Worm (Caenorhabditis elegans) whole organism, L3 larva: Measurements from ENCODE around the gene sss-1.

Experiments
- R02D3.7 ChIP-seq: fragments of 150-350 bp; optimal IDR thresholded peaks from 2 replicates; lab custom pipeline; 2014; ENCODE audit warnings: missing biosample characterization, missing genetic modification characterization
- ZK546.5 ChIP-seq: sonication (generic microtip); optimal IDR thresholded peaks from 2 replicates; lab custom pipeline; 2017; ENCODE audit warnings: missing biosample characterization, missing genetic modification characterization
- ama-1 ChIP-seq: fragments of 150-350 bp; optimal IDR thresholded peaks from 2 replicates; lab custom pipeline; 2018
- ceh-16 ChIP-seq: sonication (generic microtip); optimal IDR thresholded peaks from 2 replicates; lab custom pipeline; 2017; ENCODE audit warnings: missing biosample characterization, missing genetic modification characterization
- ceh-28 ChIP-seq: fragments of 150-350 bp; optimal IDR thresholded peaks from 2 replicates; lab custom pipeline; 2014; ENCODE audit warnings: missing biosample characterization, missing genetic modification reagents, missing genetic modification characterization
- ceh-9 ChIP-seq: sonication (generic microtip); optimal IDR thresholded peaks from 2 replicates; lab custom pipeline; 2018; ENCODE audit warnings: missing biosample characterization, missing genetic modification characterization
- daf-12 ChIP-seq: fragments of 150-350 bp; optimal IDR thresholded peaks from 2 replicates; lab custom pipeline; 2014; ENCODE audit warnings: missing biosample characterization, missing genetic modification reagents, missing genetic modification characterization
- egl-5 ChIP-seq: fragments of 150-350 bp; optimal IDR thresholded peaks from 2 replicates; lab custom pipeline; 2017; ENCODE audit warnings: missing biosample characterization, missing genetic modification reagents, missing genetic modification characterization, inconsistent platforms
- elt-1 ChIP-seq: fragments of 150-350 bp; optimal IDR thresholded peaks from 2 replicates; lab custom pipeline; 2014; ENCODE audit warnings: missing biosample characterization, missing genetic modification characterization
- elt-2 ChIP-seq: sonication (generic microtip); optimal IDR thresholded peaks from 2 replicates; lab custom pipeline; 2016; ENCODE audit warnings: missing genetic modification reagents, mild to moderate bottlenecking, missing genetic modification characterization, missing compliant biosample characterization
- elt-3 ChIP-seq, 3 experiments: fragments of 150-350 bp in 1 of 3; sonication (generic microtip) in 2 of 3; optimal IDR thresholded peaks; 2 replicates in 2 of 3; 4 replicates in 1 of 3; lab custom pipeline; 2014 to 2017; ENCODE audit warnings: missing biosample characterization in 3 of 3, missing genetic modification characterization in 3 of 3
- eor-1 ChIP-seq, 2 experiments: fragments of 150-350 bp; optimal IDR thresholded peaks; 2 replicates each; lab custom pipeline; 2014 to 2018; ENCODE audit warnings: missing biosample characterization in 2 of 2, missing genetic modification characterization in 2 of 2
- fkh-10 ChIP-seq: sonication (generic microtip); optimal IDR thresholded peaks from 2 replicates; lab custom pipeline; 2017; ENCODE audit warnings: missing biosample characterization, missing genetic modification reagents, missing genetic modification characterization
- fos-1 ChIP-seq: fragments of 150-350 bp; optimal IDR thresholded peaks from 2 replicates; lab custom pipeline; 2014; ENCODE audit warnings: missing biosample characterization, missing genetic modification characterization
- hmg-11 ChIP-seq: sonication (generic microtip); optimal IDR thresholded peaks from 2 replicates; lab custom pipeline; 2016; ENCODE audit warnings: missing genetic modification characterization, missing compliant biosample characterization
- jun-1 ChIP-seq: fragments of 150-350 bp; optimal IDR thresholded peaks from 2 replicates; lab custom pipeline; 2014; ENCODE audit warnings: missing biosample characterization, missing genetic modification reagents, missing genetic modification characterization
- lin-15B ChIP-seq: fragments of 150-350 bp; optimal IDR thresholded peaks from 2 replicates; lab custom pipeline; 2014; ENCODE audit warnings: missing biosample characterization, missing genetic modification characterization
- lin-39 ChIP-seq: fragments of 150-350 bp; optimal IDR thresholded peaks from 2 replicates; lab custom pipeline; 2018; ENCODE audit warnings: missing biosample characterization, missing genetic modification reagents, missing genetic modification characterization
- lsy-12 ChIP-seq: sonication (generic microtip); optimal IDR thresholded peaks from 2 replicates; lab custom pipeline; 2016; ENCODE audit warnings: mild to moderate bottlenecking, missing genetic modification characterization, missing compliant biosample characterization
- mdl-1 ChIP-seq: fragments of 150-350 bp; optimal IDR thresholded peaks from 2 replicates; lab custom pipeline; 2014; ENCODE audit warnings: missing biosample characterization, missing genetic modification characterization
- nfya-1 ChIP-seq: sonication (generic microtip); optimal IDR thresholded peaks from 2 replicates; lab custom pipeline; 2017; ENCODE audit warnings: missing genetic modification characterization, mild to moderate bottlenecking, missing compliant biosample characterization, antibody characterized with exemption, moderate library complexity; ENCODE audit not compliant: insufficient read depth
- nhr-11 ChIP-seq: fragments of 150-350 bp; optimal IDR thresholded peaks from 2 replicates; lab custom pipeline; 2014; ENCODE audit warnings: missing biosample characterization, missing genetic modification characterization
- nhr-23 ChIP-seq: fragments of 150-350 bp; optimal IDR thresholded peaks from 2 replicates; lab custom pipeline; 2014; ENCODE audit warnings: missing biosample characterization, missing genetic modification reagents, missing genetic modification characterization
- nhr-237 ChIP-seq: fragments of 150-350 bp; optimal IDR thresholded peaks from 2 replicates; lab custom pipeline; 2014; ENCODE audit warnings: missing biosample characterization, missing genetic modification characterization
- nhr-25 ChIP-seq: sonication (generic microtip); optimal IDR thresholded peaks from 2 replicates; lab custom pipeline; 2017; ENCODE audit warnings: missing biosample characterization, missing genetic modification characterization
- nhr-28 ChIP-seq: fragments of 150-350 bp; optimal IDR thresholded peaks from 2 replicates; lab custom pipeline; 2014; ENCODE audit warnings: missing biosample characterization, missing genetic modification characterization
- nhr-43 ChIP-seq: sonication (generic microtip); optimal IDR thresholded peaks from 2 replicates; lab custom pipeline; 2016; ENCODE audit warnings: mild to moderate bottlenecking, missing genetic modification characterization, missing compliant biosample characterization; ENCODE audit not compliant: poor library complexity, severe bottlenecking
- nhr-76 ChIP-seq: fragments of 150-350 bp; sonication (generic microtip); optimal IDR thresholded peaks from 5 replicates; lab custom pipeline; 2014; ENCODE audit warnings: missing biosample characterization, missing genetic modification characterization
- nhr-77 ChIP-seq: fragments of 150-350 bp; optimal IDR thresholded peaks from 2 replicates; lab custom pipeline; 2014; ENCODE audit warnings: missing biosample characterization, missing genetic modification characterization
- pha-4 ChIP-seq: fragments of 150-350 bp; optimal IDR thresholded peaks from 2 replicates; lab custom pipeline; 2014; ENCODE audit warnings: missing biosample characterization, missing genetic modification reagents, missing genetic modification characterization
- pqm-1 ChIP-seq: fragments of 150-350 bp; optimal IDR thresholded peaks from 2 replicates; lab custom pipeline; 2017; ENCODE audit warnings: missing biosample characterization, missing genetic modification characterization, inconsistent platforms
- skn-1 ChIP-seq: fragments of 150-350 bp; optimal IDR thresholded peaks from 2 replicates; lab custom pipeline; 2014; ENCODE audit warnings: missing biosample characterization, missing genetic modification characterization
- snpc-4 ChIP-seq: fragments of 150-350 bp; optimal IDR thresholded peaks from 2 replicates; lab custom pipeline; 2014; ENCODE audit warnings: missing biosample characterization, missing genetic modification characterization
- tbx-2 ChIP-seq: sonication (generic microtip); optimal IDR thresholded peaks from 2 replicates; lab custom pipeline; 2016; ENCODE audit warnings: mild to moderate bottlenecking, missing genetic modification characterization, missing compliant biosample characterization
- unc-62 ChIP-seq: fragments of 150-350 bp; sonication (generic microtip); optimal IDR thresholded peaks from 4 replicates; lab custom pipeline; 2014; ENCODE audit warnings: missing biosample characterization, missing genetic modification reagents, missing genetic modification characterization
- ztf-11 ChIP-seq: fragments of 150-350 bp; optimal IDR thresholded peaks from 2 replicates; lab custom pipeline; 2014; ENCODE audit warnings: missing biosample characterization, missing genetic modification characterization
- ztf-4 ChIP-seq: fragments of 150-350 bp; optimal IDR thresholded peaks from 2 replicates; lab custom pipeline; 2014; ENCODE audit warnings: missing biosample characterization, missing genetic modification characterization

sss-1 gene

DNA sequence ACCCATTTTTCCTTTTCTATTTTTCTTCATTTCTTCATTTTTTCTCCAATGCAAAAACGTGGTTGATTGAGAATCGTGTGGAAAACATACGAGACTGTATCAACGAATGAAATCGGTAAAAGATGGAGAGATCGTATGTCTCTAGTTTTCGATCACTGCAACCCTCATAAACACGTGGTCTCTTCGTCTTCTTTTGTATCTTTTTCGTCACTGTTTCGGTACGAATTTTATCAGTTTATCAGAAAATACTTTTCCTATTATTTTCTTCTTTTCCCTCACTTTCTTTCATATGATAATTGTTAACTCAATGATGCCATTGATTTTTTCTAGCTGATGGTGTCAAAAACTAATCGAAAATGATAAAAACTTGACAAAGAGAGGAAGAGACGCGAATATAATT, 17.9 kb downstream of the sss-1 start:
- TF ChIP-seq pha-4 (peak; percentile 53), pqm-1 (tag; lab: Kevin White, UChicago) (peak; percentile 50), jun-1 (tag; lab: Kevin White, UChicago) (peak; percentile 70), nhr-43 (tag; lab: Kevin White, UChicago) (peak; percentile 87), nhr-23 (tag; lab: Kevin White, UChicago) (peak; percentile 58), nhr-28 (tag; lab: Kevin White, UChicago) (no peak), nhr-25 (tag; lab: Kevin White, UChicago) (peak; percentile 47), nhr-76 (tag; lab: Kevin White, UChicago) (peak; percentile 17), daf-12 (tag; lab: Kevin White, UChicago) (no peak), ZK546.5 (tag; lab: Kevin White, UChicago) (no peak), elt-3 (tag; optimal IDR thresholded peaks at IDR 0.05; lab: Kevin White, UChicago) (no peak), elt-2 (tag; lab: Kevin White, UChicago) (peak; percentile 81), ceh-28 (tag; lab: Kevin White, UChicago) (peak; percentile 14)

DNA sequence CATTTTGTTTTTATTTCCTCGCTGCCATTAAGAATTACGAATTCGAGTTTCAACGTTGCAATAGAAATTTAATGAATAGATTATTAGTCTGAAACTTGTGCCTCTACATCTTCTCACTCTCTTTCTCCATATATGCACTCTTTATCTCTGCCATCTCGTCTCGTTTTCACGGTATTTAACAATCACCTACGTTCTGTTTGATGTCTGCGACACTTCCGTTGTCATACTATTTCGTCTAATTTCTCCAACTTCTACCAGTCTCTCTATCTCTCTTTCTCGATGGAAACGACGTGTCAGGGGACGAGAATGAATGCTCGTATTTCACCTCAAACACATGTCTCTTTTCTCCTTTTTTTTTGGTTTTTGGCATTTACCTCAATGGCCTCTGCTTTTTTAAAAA, 19.7 kb downstream of the sss-1 start:
- peak; percentile 67 for TF ChIP-seq pha-4
- peak; percentile 15 for TF ChIP-seq lin-15B (tag; lab: Kevin White, UChicago)
- peak; percentile 53 for TF ChIP-seq elt-2 (tag; lab: Kevin White, UChicago)
- TF ChIP-seq nhr-25 (tag; lab: Kevin White, UChicago): peak; percentile 58
- peak; percentile 48 for TF ChIP-seq snpc-4 (tag; lab: Kevin White, UChicago)
- peak; percentile 48 for TF ChIP-seq elt-1
- no peak for TF ChIP-seq nhr-28 (tag; lab: Kevin White, UChicago)
- peak; percentile 9 for TF ChIP-seq ztf-4 (tag; lab: Kevin White, UChicago)
- no peak for TF ChIP-seq R02D3.7 (tag; lab: Kevin White, UChicago)
- TF ChIP-seq pqm-1 (tag; lab: Kevin White, UChicago): peak; percentile 59
- no peak for TF ChIP-seq ama-1 (lab: Kevin White, UChicago)
- TF ChIP-seq hmg-11 (tag; lab: Kevin White, UChicago): peak; percentile 44
- TF ChIP-seq nfya-1: peak; percentile 67
- no peak for TF ChIP-seq ceh-16
- no peak for TF ChIP-seq lsy-12
- peak; percentile 44 for TF ChIP-seq nhr-23 (tag; lab: Kevin White, UChicago)

DNA sequence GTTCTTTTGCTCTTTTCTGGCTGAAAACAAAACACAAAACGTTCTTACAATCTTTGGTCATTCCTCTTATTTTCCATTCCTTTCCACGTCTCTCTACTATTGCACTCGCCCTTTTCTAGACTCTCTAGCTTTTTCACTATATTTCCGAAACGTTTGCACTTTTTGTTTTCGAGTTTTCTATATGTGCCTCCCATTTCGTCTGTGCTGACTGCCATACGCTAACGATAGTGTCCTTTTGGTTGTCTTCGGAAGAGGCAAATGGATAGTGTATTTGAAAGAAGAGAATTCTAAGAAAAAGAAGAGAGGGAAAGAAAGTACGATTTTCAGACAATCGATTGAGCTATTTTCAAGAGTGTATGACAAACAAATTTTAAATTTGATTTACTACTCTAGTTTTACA, 20.8 kb downstream of the sss-1 start:
- TF ChIP-seq nhr-25 (tag; lab: Kevin White, UChicago): no peak
- TF ChIP-seq fos-1 (tag; lab: Kevin White, UChicago): no peak
- no peak for TF ChIP-seq nhr-23 (tag; lab: Kevin White, UChicago)
- no peak for TF ChIP-seq eor-1 (tag; optimal IDR thresholded peaks at IDR 0.05; lab: Kevin White, UChicago)
- peak; percentile 66 for TF ChIP-seq pha-4
- no peak for TF ChIP-seq tbx-2
- no peak for TF ChIP-seq nhr-11 (tag; lab: Kevin White, UChicago)
- no peak for TF ChIP-seq snpc-4 (tag; lab: Kevin White, UChicago)
- peak; percentile 77 for TF ChIP-seq pqm-1 (tag; lab: Kevin White, UChicago)
- peak; percentile 29 for TF ChIP-seq hmg-11 (tag; lab: Kevin White, UChicago)
- TF ChIP-seq ceh-28 (tag; lab: Kevin White, UChicago): peak; percentile 26
- TF ChIP-seq nhr-76 (tag; lab: Kevin White, UChicago): no peak
- no peak for TF ChIP-seq ceh-9 (tag; lab: Kevin White, UChicago)
- TF ChIP-seq skn-1 (tag; lab: Kevin White, UChicago): peak; percentile 2
- no peak for TF ChIP-seq mdl-1 (tag; lab: Kevin White, UChicago)
- peak; percentile 57 for TF ChIP-seq nfya-1
- no peak for TF ChIP-seq ztf-4 (tag; lab: Kevin White, UChicago)
- peak; percentile 1 for TF ChIP-seq lin-39 (tag; lab: Kevin White, UChicago)
- peak; percentile 18 for TF ChIP-seq lin-15B (tag; lab: Kevin White, UChicago)
- no peak for TF ChIP-seq ztf-11 (tag; lab: Kevin White, UChicago)
- no peak for TF ChIP-seq elt-1
- no peak for TF ChIP-seq daf-12 (tag; lab: Kevin White, UChicago)
- TF ChIP-seq nhr-28 (tag; lab: Kevin White, UChicago): no peak
- no peak for TF ChIP-seq nhr-237 (tag; lab: Kevin White, UChicago)
- no peak for TF ChIP-seq egl-5 (tag; lab: Kevin White, UChicago)
- no peak for TF ChIP-seq lsy-12
- peak; percentile 60 for TF ChIP-seq elt-2 (tag; lab: Kevin White, UChicago)

DNA sequence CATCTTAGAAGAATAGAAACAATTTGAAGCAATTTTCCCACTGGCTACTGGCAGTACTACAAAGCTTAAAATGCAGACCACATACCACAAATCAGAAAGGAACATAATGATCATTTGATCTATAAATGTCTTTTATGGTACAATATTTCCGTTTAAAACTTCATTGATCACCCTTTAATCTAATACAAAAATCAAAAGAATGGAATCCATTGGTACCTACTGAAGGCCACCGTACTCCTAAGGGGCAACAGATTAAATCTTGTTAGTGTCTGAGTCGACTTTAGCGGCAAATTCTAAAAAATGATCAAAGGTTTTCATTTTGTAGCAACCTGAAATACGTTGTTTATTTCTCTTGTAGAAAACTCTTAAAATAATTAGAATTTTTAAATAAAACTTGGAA, 21.3 kb downstream of the sss-1 start:
- TF ChIP-seq fos-1 (tag; lab: Kevin White, UChicago) (no peak), nhr-77 (no peak), ceh-28 (tag; lab: Kevin White, UChicago) (no peak), tbx-2 (no peak), nhr-28 (tag; lab: Kevin White, UChicago) (no peak), unc-62 (GFP tag; lab: Kevin White, UChicago) (no peak), elt-3 (tag; optimal IDR thresholded peaks at IDR 0.05; lab: Kevin White, UChicago) (no peak), fkh-10 (GFP tag; lab: Kevin White, UChicago) (no peak), nhr-25 (tag; lab: Kevin White, UChicago) (peak; percentile 3), pha-4 (no peak), R02D3.7 (tag; lab: Kevin White, UChicago) (no peak), elt-1 (peak; percentile 70)
